Fruit fly (Drosophila melanogaster): ENCODE data around the gene CG7706.

CG7706 gene

DNA sequence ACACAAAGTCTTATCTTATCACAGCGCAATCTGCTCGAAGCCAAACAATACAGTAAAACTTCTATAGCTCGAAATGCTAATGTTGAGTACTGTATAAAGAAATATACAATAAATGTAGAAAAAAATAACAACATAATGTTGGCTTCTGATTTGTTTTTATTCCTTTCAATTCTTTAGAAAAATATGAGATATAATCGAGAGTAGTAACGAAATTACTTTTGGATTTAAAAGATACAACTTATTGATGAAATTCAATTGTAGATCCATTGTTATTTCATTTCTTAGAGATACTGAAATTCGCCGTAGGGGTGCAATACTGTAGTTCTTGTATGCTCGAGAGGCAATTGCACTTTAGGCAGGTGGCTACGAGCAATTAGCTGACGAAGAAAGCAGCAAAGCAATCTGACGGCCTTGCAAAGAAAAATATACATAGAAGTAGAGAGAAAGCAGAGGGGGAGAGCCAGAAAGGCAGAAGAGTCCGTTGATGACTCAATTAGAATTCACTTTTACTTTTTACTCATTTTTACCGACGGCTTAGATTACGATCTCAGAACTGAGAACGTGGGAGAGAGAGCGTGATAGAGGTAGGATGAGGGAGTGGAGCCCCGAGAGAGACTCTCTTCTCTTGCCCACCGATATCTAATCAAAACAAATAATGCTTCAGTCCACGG is 7.0 kb upstream of the CG7706 start (continued):
- TF ChIP-seq CG32532 (GFP tag; IDR thresholded peaks at IDR 0.05) (0 out of 2 replicates have a peak, but pooled peaks have one; percentile 6), CG11456 (GFP tag; IDR thresholded peaks at IDR 0.05) (no peak), CG4360 (GFP tag; IDR thresholded peaks at IDR 0.05) (no peak), CG12155 (GFP tag; optimal IDR thresholded peaks at IDR 0.05) (no peak), Adf1 (GFP tag; IDR thresholded peaks at IDR 0.05) (no peak), tio (GFP tag; optimal IDR thresholded peaks at IDR 0.05) (no peak), bigmax (GFP tag; optimal IDR thresholded peaks at IDR 0.05) (no peak), E2f2 (GFP tag; IDR thresholded peaks at IDR 0.05) (no peak), kni (GFP tag; optimal IDR thresholded peaks at IDR 0.05) (no peak), CG1792 (GFP tag; optimal IDR thresholded peaks at IDR 0.05) (no peak), CG15514 (GFP tag; optimal IDR thresholded peaks at IDR 0.05) (no peak), CG9609 (GFP tag; optimal IDR thresholded peaks at IDR 0.05) (no peak), B-H1 (GFP tag; IDR thresholded peaks at IDR 0.05) (no peak), odd (GFP tag; optimal IDR thresholded peaks at IDR 0.05) (no peak), BtbVII (GFP tag; optimal IDR thresholded peaks at IDR 0.05) (no peak), otp (GFP tag; IDR thresholded peaks at IDR 0.05) (no peak; the same call in 2 of the 3 replicates), bcd (GFP tag; optimal IDR thresholded peaks at IDR 0.05) (peak; percentile 2), CG12744 (GFP tag; optimal IDR thresholded peaks at IDR 0.05) (no peak), rib (GFP tag; IDR thresholded peaks at IDR 0.05) (no peak), chm (GFP tag; IDR thresholded peaks at IDR 0.05) (no peak), CG6689 (GFP tag; IDR thresholded peaks at IDR 0.05) (peak; percentile 27; the same call in 1 of the 2 replicates), Deaf1 (tag; optimal IDR thresholded peaks at IDR 0.05) (no peak), Dp (GFP tag; optimal IDR thresholded peaks at IDR 0.05) (no peak), CG11696 (GFP tag; IDR thresholded peaks at IDR 0.05) (no peak), CG9876 (GFP tag; optimal IDR thresholded peaks at IDR 0.05) (no peak), bsh (GFP tag; optimal IDR thresholded peaks at IDR 0.05) (peak in 1 of 2 experiments; percentile 72), fu2 (GFP tag; optimal IDR thresholded peaks at IDR 0.05) (no peak), Hr39 (optimal IDR thresholded peaks at IDR 0.05) (no peak), br (optimal IDR thresholded peaks at IDR 0.05) (no peak), Mrtf (GFP tag; IDR thresholded peaks at IDR 0.05) (no peak), CG4424 (GFP tag; optimal IDR thresholded peaks at IDR 0.05) (peak; percentile 38), sc (optimal IDR thresholded peaks at IDR 0.05) (no peak), sc (GFP tag; optimal IDR thresholded peaks at IDR 0.05) (peak; percentile 21), CG32767 (GFP tag; IDR thresholded peaks at IDR 0.05) (peak; percentile 36; the same call in 1 of the 2 replicates), dm (GFP tag; optimal IDR thresholded peaks at IDR 0.05) (no peak), CG7839 (tag; optimal IDR thresholded peaks at IDR 0.05) (peak; percentile 91), Atf-2 (GFP tag; optimal IDR thresholded peaks at IDR 0.05) (no peak), CG11723 (GFP tag; optimal IDR thresholded peaks at IDR 0.05) (no peak), pnt (GFP tag; optimal IDR thresholded peaks at IDR 0.05) (no peak), CG7372 (GFP tag; IDR thresholded peaks at IDR 0.05) (0 out of 2 replicates have a peak, but pooled peaks have one; percentile 32), CG7271 (tag; optimal IDR thresholded peaks at IDR 0.05) (no peak), CG3838 (GFP tag; optimal IDR thresholded peaks at IDR 0.05) (no peak), CG17802 (tag; optimal IDR thresholded peaks at IDR 0.05) (no peak), pum (GFP tag; optimal IDR thresholded peaks at IDR 0.05) (peak; percentile 43), CG10274 (GFP tag; optimal IDR thresholded peaks at IDR 0.05) (no peak), Sox102F (GFP tag; optimal IDR thresholded peaks at IDR 0.05) (peak; percentile 71), kay (GFP tag; optimal IDR thresholded peaks at IDR 0.05) (no peak), Max (GFP tag; optimal IDR thresholded peaks at IDR 0.05) (peak; percentile 18), Camta (GFP tag; optimal IDR thresholded peaks at IDR 0.05) (no peak), pfk (GFP tag; optimal IDR thresholded peaks at IDR 0.05) (no peak), ara (GFP tag; IDR thresholded peaks at IDR 0.05) (no peak), CG4282 (GFP tag; optimal IDR thresholded peaks at IDR 0.05) (no peak)
